Fruit fly (Drosophila melanogaster) whole organism, embryonic: ENCODE results near the gene Sfp33A2.

Source experiments
- Aef1 ChIP-seq: fragments of 200-800 bp; sonication (Bioruptor generic); IDR thresholded peaks from 3 replicates; pipeline ENCODE4 v1.3.6; 2022; ENCODE audit warnings: missing biosample characterization, missing genetic modification characterization
- Asciz ChIP-seq: fragments of 200-800 bp; sonication (Bioruptor generic); optimal IDR thresholded peaks from 2 replicates; lab custom pipeline; 2017; ENCODE audit warnings: missing biosample characterization, mild to moderate bottlenecking, missing genetic modification characterization, missing genetic modification reagents
- Blimp-1 ChIP-seq: fragments of 200-800 bp; sonication (Bioruptor generic); optimal IDR thresholded peaks from 3 replicates; lab custom pipeline; 2018; ENCODE audit warnings: missing biosample characterization, missing genetic modification characterization, mild to moderate bottlenecking, moderate library complexity, missing genetic modification reagents
- CG10147 ChIP-seq: fragments of 200-800 bp; sonication (Bioruptor generic); optimal IDR thresholded peaks from 2 replicates; lab custom pipeline; 2019; ENCODE audit warnings: missing biosample characterization, mild to moderate bottlenecking, missing genetic modification characterization, moderate library complexity
- CG1024 ChIP-seq: fragments of 200-800 bp; sonication (Bioruptor generic); IDR thresholded peaks from 2 replicates; pipeline ENCODE4 v1.3.6; 2022; ENCODE audit warnings: missing biosample characterization, missing genetic modification characterization
- CG11093 ChIP-seq: fragments of 200-800 bp; sonication (Bioruptor generic); IDR thresholded peaks from 3 replicates; pipeline ENCODE4 v1.3.6; 2022; ENCODE audit warnings: missing biosample characterization, missing genetic modification characterization
- CG12071 ChIP-seq: fragments of 200-800 bp; sonication (Bioruptor generic); optimal IDR thresholded peaks from 3 replicates; lab custom pipeline; 2018; ENCODE audit warnings: missing biosample characterization, mild to moderate bottlenecking, missing genetic modification characterization
- CG12659 ChIP-seq: fragments of 200-800 bp; sonication (Bioruptor generic); optimal IDR thresholded peaks from 3 replicates; lab custom pipeline; 2017; ENCODE audit warnings: mild to moderate bottlenecking, missing biosample characterization, missing genetic modification reagents, missing genetic modification characterization
- CG1603 ChIP-seq: fragments of 200-800 bp; sonication (Bioruptor generic); optimal IDR thresholded peaks from 2 replicates; lab custom pipeline; 2019; ENCODE audit warnings: missing biosample characterization, mild to moderate bottlenecking, missing genetic modification characterization, moderate library complexity
- CG17385 ChIP-seq: fragments of 200-800 bp; sonication (Bioruptor generic); optimal IDR thresholded peaks from 3 replicates; lab custom pipeline; 2018; ENCODE audit warnings: missing biosample characterization, mild to moderate bottlenecking, missing genetic modification characterization
- CG2116 ChIP-seq: fragments of 200-800 bp; sonication (Bioruptor generic); optimal IDR thresholded peaks from 3 replicates; lab custom pipeline; 2018; ENCODE audit warnings: missing biosample characterization, mild to moderate bottlenecking, missing genetic modification characterization
- CG2202 ChIP-seq: fragments of 200-800 bp; sonication (Bioruptor generic); optimal IDR thresholded peaks from 2 replicates; lab custom pipeline; 2018; ENCODE audit warnings: missing biosample characterization, mild to moderate bottlenecking, missing genetic modification characterization
- CG33213 ChIP-seq: fragments of 200-800 bp; sonication (Bioruptor generic); optimal IDR thresholded peaks from 3 replicates; lab custom pipeline; 2016; ENCODE audit warnings: missing biosample characterization, missing genetic modification characterization
- CG6791 ChIP-seq: fragments of 200-800 bp; sonication (Bioruptor generic); IDR thresholded peaks from 3 replicates; pipeline ENCODE4 v1.3.6; 2022; ENCODE audit warnings: missing biosample characterization, missing genetic modification characterization; ENCODE audit not compliant: partially characterized antibody
- CG8765 ChIP-seq: fragments of 200-800 bp; sonication (Bioruptor generic); IDR thresholded peaks from 2 replicates; pipeline ENCODE4 v1.3.6; 2022; ENCODE audit warnings: missing biosample characterization, missing genetic modification characterization
- CG9797 ChIP-seq: fragments of 200-800 bp; sonication (Bioruptor generic); optimal IDR thresholded peaks from 3 replicates; lab custom pipeline; 2018; ENCODE audit warnings: missing biosample characterization, mild to moderate bottlenecking, missing genetic modification characterization
- CHES-1-like ChIP-seq: fragments of 200-800 bp; sonication (Bioruptor generic); optimal IDR thresholded peaks from 2 replicates; lab custom pipeline; 2016; ENCODE audit warnings: missing biosample characterization, missing genetic modification characterization
- CTCF ChIP-seq: fragments of 200-800 bp; sonication (Bioruptor generic); optimal IDR thresholded peaks from 2 replicates; lab custom pipeline; 2017; ENCODE audit warnings: missing biosample characterization, mild to moderate bottlenecking, missing genetic modification characterization, moderate library complexity
- Dek ChIP-seq: fragments of 200-800 bp; sonication (Bioruptor generic); optimal IDR thresholded peaks from 3 replicates; lab custom pipeline; 2019; ENCODE audit warnings: missing biosample characterization, mild to moderate bottlenecking, missing genetic modification characterization, moderate library complexity
- Doc3 ChIP-seq: fragments of 200-800 bp; sonication (Bioruptor generic); IDR thresholded peaks from 3 replicates; pipeline ENCODE4 v1.3.6; 2022; ENCODE audit warnings: missing biosample characterization, missing genetic modification characterization; ENCODE audit not compliant: partially characterized antibody
- H2.0 ChIP-seq: fragments of 200-800 bp; sonication (Bioruptor generic); IDR thresholded peaks from 2 replicates; pipeline ENCODE4 v1.3.6; 2022; ENCODE audit warnings: missing biosample characterization, missing genetic modification characterization
- Lhr ChIP-seq: fragments of 200-800 bp; sonication (Bioruptor generic); optimal IDR thresholded peaks from 3 replicates; lab custom pipeline; 2017; ENCODE audit warnings: mild to moderate bottlenecking, missing biosample characterization, missing genetic modification reagents, missing genetic modification characterization
- Rfx ChIP-seq: fragments of 200-800 bp; sonication (Bioruptor generic); IDR thresholded peaks from 2 replicates; pipeline ENCODE4 v1.3.6; 2022; ENCODE audit warnings: missing biosample characterization, missing genetic modification characterization
- Sox102F ChIP-seq: fragments of 200-800 bp; sonication (Bioruptor generic); optimal IDR thresholded peaks from 2 replicates; lab custom pipeline; 2018; ENCODE audit warnings: missing biosample characterization, mild to moderate bottlenecking, missing genetic modification characterization, moderate library complexity
- TFAM ChIP-seq: fragments of 200-800 bp; sonication (Bioruptor generic); optimal IDR thresholded peaks from 2 replicates; lab custom pipeline; 2017; ENCODE audit warnings: missing biosample characterization, missing genetic modification characterization, inconsistent platforms
- Vsx1 ChIP-seq: fragments of 200-800 bp; sonication (Bioruptor generic); optimal IDR thresholded peaks from 2 replicates; lab custom pipeline; 2017; ENCODE audit warnings: missing biosample characterization, mild to moderate bottlenecking, missing genetic modification characterization, missing genetic modification reagents
- ab ChIP-seq: fragments of 200-800 bp; sonication (Bioruptor generic); optimal IDR thresholded peaks from 2 replicates; lab custom pipeline; 2016; ENCODE audit warnings: missing biosample characterization, missing genetic modification characterization
- amos ChIP-seq: fragments of 200-800 bp; sonication (Bioruptor generic); IDR thresholded peaks from 2 replicates; pipeline ENCODE4 v1.3.6; 2022; ENCODE audit warnings: missing biosample characterization, missing genetic modification characterization; ENCODE audit not compliant: partially characterized antibody
- bbx ChIP-seq: fragments of 200-800 bp; sonication (Bioruptor generic); IDR thresholded peaks from 2 replicates; pipeline ENCODE4 v1.3.6; 2022; ENCODE audit warnings: missing biosample characterization, missing genetic modification characterization; ENCODE audit not compliant: partially characterized antibody
- cg ChIP-seq: fragments of 200-800 bp; sonication (Bioruptor generic); optimal IDR thresholded peaks from 3 replicates; lab custom pipeline; 2019; ENCODE audit warnings: missing biosample characterization, mild to moderate bottlenecking, missing genetic modification characterization, moderate library complexity
- chn ChIP-seq: fragments of 200-800 bp; sonication (Bioruptor generic); optimal IDR thresholded peaks from 2 replicates; lab custom pipeline; 2016; ENCODE audit warnings: missing biosample characterization, missing genetic modification characterization
- cwo ChIP-seq: fragments of 200-800 bp; sonication (Bioruptor generic); optimal IDR thresholded peaks from 3 replicates; lab custom pipeline; 2017; ENCODE audit warnings: missing biosample characterization, missing genetic modification characterization, mild to moderate bottlenecking, moderate library complexity, missing genetic modification reagents
- dmrt99B ChIP-seq: fragments of 200-800 bp; sonication (Bioruptor generic); optimal IDR thresholded peaks from 2 replicates; lab custom pipeline; 2018; ENCODE audit warnings: missing biosample characterization, mild to moderate bottlenecking, missing genetic modification characterization, moderate library complexity
- dysf ChIP-seq: fragments of 200-800 bp; sonication (Bioruptor generic); IDR thresholded peaks from 3 replicates; pipeline ENCODE4 v1.3.6; 2022; ENCODE audit warnings: missing biosample characterization, missing genetic modification characterization
- ewg ChIP-seq: fragments of 200-800 bp; sonication (Bioruptor generic); optimal IDR thresholded peaks from 3 replicates; lab custom pipeline; 2017; ENCODE audit warnings: mild to moderate bottlenecking, missing biosample characterization, missing genetic modification reagents, missing genetic modification characterization
- eyg ChIP-seq: fragments of 200-800 bp; sonication (Bioruptor generic); optimal IDR thresholded peaks from 3 replicates; lab custom pipeline; 2016; ENCODE audit warnings: missing biosample characterization, missing genetic modification characterization
- gce ChIP-seq: fragments of 200-800 bp; sonication (Bioruptor generic); IDR thresholded peaks from 3 replicates; pipeline ENCODE4 v1.3.6; 2022; ENCODE audit warnings: missing biosample characterization, missing genetic modification characterization
- gcm2 ChIP-seq: fragments of 200-800 bp; sonication (Bioruptor generic); optimal IDR thresholded peaks from 2 replicates; lab custom pipeline; 2016; ENCODE audit warnings: missing biosample characterization, missing genetic modification characterization
- gfzf ChIP-seq: fragments of 200-800 bp; sonication (Bioruptor generic); optimal IDR thresholded peaks from 2 replicates; lab custom pipeline; 2016; ENCODE audit warnings: missing biosample characterization, mild to moderate bottlenecking, missing genetic modification characterization, moderate library complexity
- grau ChIP-seq: fragments of 200-800 bp; optimal IDR thresholded peaks from 3 replicates; lab custom pipeline; 2019; ENCODE audit warnings: missing biosample characterization, mild to moderate bottlenecking, missing genetic modification characterization, moderate library complexity
- jumu ChIP-seq: fragments of 200-800 bp; sonication (Bioruptor generic); optimal IDR thresholded peaks from 3 replicates; lab custom pipeline; 2016; ENCODE audit warnings: missing biosample characterization, missing genetic modification characterization
- kay ChIP-seq: fragments of 200-800 bp; sonication (Bioruptor generic); optimal IDR thresholded peaks from 2 replicates; lab custom pipeline; 2016; ENCODE audit warnings: missing biosample characterization, missing genetic modification characterization
- lmd ChIP-seq: fragments of 200-800 bp; sonication (Bioruptor generic); IDR thresholded peaks from 2 replicates; pipeline ENCODE4 v1.3.6; 2022; ENCODE audit warnings: missing biosample characterization, missing genetic modification characterization
- ro ChIP-seq: fragments of 200-800 bp; sonication (Bioruptor generic); IDR thresholded peaks from 2 replicates; pipeline ENCODE4 v1.3.6; 2022; ENCODE audit warnings: missing biosample characterization, missing genetic modification characterization
- scrt ChIP-seq: fragments of 200-800 bp; sonication (Bioruptor generic); optimal IDR thresholded peaks from 2 replicates; lab custom pipeline; 2018; ENCODE audit warnings: missing biosample characterization, mild to moderate bottlenecking, missing genetic modification characterization, moderate library complexity
- sens-2 ChIP-seq: fragments of 200-800 bp; sonication (Bioruptor generic); IDR thresholded peaks from 2 replicates; pipeline ENCODE4 v1.3.6; 2022; ENCODE audit warnings: missing biosample characterization, missing genetic modification characterization
- sna ChIP-seq: fragments of 200-800 bp; sonication (Bioruptor generic); IDR thresholded peaks from 2 replicates; pipeline ENCODE4 v1.3.6; 2022; ENCODE audit warnings: missing biosample characterization, missing genetic modification characterization; ENCODE audit not compliant: partially characterized antibody
- tin ChIP-seq: fragments of 200-800 bp; sonication (Bioruptor generic); optimal IDR thresholded peaks from 3 replicates; lab custom pipeline; 2016; ENCODE audit warnings: missing biosample characterization, missing genetic modification characterization
- ttk ChIP-seq: fragments of 200-800 bp; sonication (Bioruptor generic); IDR thresholded peaks from 2 replicates; pipeline ENCODE4 v2.1.2; 2022; ENCODE audit warnings: missing biosample characterization, missing genetic modification characterization
- unc-4 ChIP-seq: fragments of 200-800 bp; sonication (Bioruptor generic); IDR thresholded peaks from 2 replicates; pipeline ENCODE4 v1.3.6; 2022; ENCODE audit warnings: missing biosample characterization, missing genetic modification characterization; ENCODE audit not compliant: partially characterized antibody
- vnd ChIP-seq: fragments of 200-800 bp; sonication (Bioruptor generic); IDR thresholded peaks from 3 replicates; pipeline ENCODE4 v1.3.6; 2022; ENCODE audit warnings: missing biosample characterization, missing genetic modification characterization; ENCODE audit not compliant: partially characterized antibody

Sfp33A2 gene

DNA sequence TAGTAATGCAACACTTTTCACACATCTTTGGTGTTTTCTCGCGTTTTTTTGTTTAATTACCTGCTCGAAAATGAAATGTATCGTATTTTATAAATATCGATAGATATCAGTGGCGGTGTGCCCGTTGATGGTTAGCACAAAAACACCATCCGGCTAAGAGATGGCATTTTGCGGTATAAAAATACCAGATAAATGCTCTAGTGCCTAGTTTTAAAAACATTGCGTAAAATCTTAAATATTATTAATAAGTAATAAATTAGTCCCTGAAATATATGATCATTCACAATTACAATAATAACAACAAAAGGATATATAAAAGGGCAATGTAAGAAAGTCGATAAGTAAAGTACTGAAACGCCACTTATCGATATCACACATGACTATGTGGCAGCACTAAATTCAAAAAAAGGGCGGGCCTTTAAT, 23.8 kb upstream of the Sfp33A2 start, which contains the start of gene CycY (continued):
- TF ChIP-seq Blimp-1 (GFP tag; lab: Kevin White, UChicago) = peak; percentile 19
- no peak for TF ChIP-seq tin (GFP tag; lab: Kevin White, UChicago)
- no peak for TF ChIP-seq chn
- peak; percentile 50 for TF ChIP-seq CG12659 (GFP tag; lab: Kevin White, UChicago)
- TF ChIP-seq TFAM (GFP tag; lab: Kevin White, UChicago) = no peak
- no peak for TF ChIP-seq CG11093
- no peak for TF ChIP-seq gce
- no peak for TF ChIP-seq cwo (GFP tag; lab: Kevin White, UChicago)
- TF ChIP-seq bbx (GFP tag; lab: Robert Waterston, UW) = peak; percentile 51; the same call in 1 of the 2 replicates
- TF ChIP-seq Sox102F (GFP tag; lab: Kevin White, UChicago) = peak; percentile 26
- peak; percentile 68 for TF ChIP-seq amos (GFP tag; lab: Robert Waterston, UW)
- TF ChIP-seq unc-4 (GFP tag; lab: Robert Waterston, UW) = peak; percentile 71
- no peak; the same call in none of the 2 replicates for TF ChIP-seq sna (GFP tag; lab: Robert Waterston, UW)
- TF ChIP-seq cg (GFP tag; lab: Kevin White, UChicago) = no peak
- peak; percentile 29 for TF ChIP-seq CG1603 (tag; lab: Kevin White, UChicago)
- peak; percentile 81 for TF ChIP-seq gfzf (GFP tag; lab: Kevin White, UChicago)
- no peak for TF ChIP-seq dysf (GFP tag; lab: Robert Waterston, UW)
- no peak for TF ChIP-seq Aef1
- peak; percentile 5 for TF ChIP-seq Vsx1
- TF ChIP-seq grau = peak; percentile 24
- peak; percentile 88 for TF ChIP-seq CG9797 (GFP tag; lab: Kevin White, UChicago)
- peak; percentile 83 for TF ChIP-seq CG2116 (GFP tag; lab: Kevin White, UChicago)
- no peak for TF ChIP-seq Dek
- no peak for TF ChIP-seq CTCF
- peak; percentile 41; the same call in 1 of the 3 replicates for TF ChIP-seq vnd (GFP tag; lab: Robert Waterston, UW)
- no peak for TF ChIP-seq CG1024 (GFP tag; lab: Robert Waterston, UW)
- no peak for TF ChIP-seq H2.0
- no peak for TF ChIP-seq eyg (GFP tag; lab: Kevin White, UChicago)
- TF ChIP-seq dmrt99B (tag; lab: Kevin White, UChicago) = no peak
- no peak for TF ChIP-seq CG17385
- no peak for TF ChIP-seq CHES-1-like
- TF ChIP-seq Doc3 (GFP tag; lab: Robert Waterston, UW) = peak; percentile 70
- peak; percentile 78 for TF ChIP-seq Lhr (GFP tag; lab: Kevin White, UChicago)
- no peak for TF ChIP-seq ro (GFP tag; lab: Robert Waterston, UW)
- no peak for TF ChIP-seq Asciz (GFP tag; lab: Kevin White, UChicago)
- no peak for TF ChIP-seq CG8765 (GFP tag; lab: Robert Waterston, UW)
- no peak for TF ChIP-seq CG12071 (GFP tag; lab: Kevin White, UChicago)
- TF ChIP-seq gcm2 (GFP tag; lab: Kevin White, UChicago) = no peak
- TF ChIP-seq CG2202 (tag; lab: Kevin White, UChicago) = no peak
- TF ChIP-seq CG10147 (GFP tag; lab: Kevin White, UChicago) = peak; percentile 2
- no peak for TF ChIP-seq ttk (GFP tag; lab: Robert Waterston, UW)
- TF ChIP-seq Rfx (GFP tag; lab: Robert Waterston, UW) = no peak
- no peak for TF ChIP-seq sens-2 (GFP tag; lab: Robert Waterston, UW)
- no peak for TF ChIP-seq jumu (GFP tag; lab: Kevin White, UChicago)
- TF ChIP-seq CG33213 (GFP tag; lab: Kevin White, UChicago) = no peak
- no peak for TF ChIP-seq ewg (GFP tag; lab: Kevin White, UChicago)
- TF ChIP-seq kay (GFP tag; lab: Kevin White, UChicago) = no peak
- no peak for TF ChIP-seq ab
- TF ChIP-seq lmd (GFP tag; lab: Robert Waterston, UW) = no peak
- no peak for TF ChIP-seq scrt (GFP tag; lab: Kevin White, UChicago)
- TF ChIP-seq CG6791 (GFP tag; lab: Robert Waterston, UW) = 0 out of 3 replicates have a peak, but pooled peaks have one; percentile 39
